Worm (Caenorhabditis elegans) whole organism, L4 larva: Measurements from ENCODE around the gene oac-57.

Experiments
- D1046.2 ChIP-seq: fragments of 200-800 bp; sonication (Bioruptor generic); IDR thresholded peaks from 2 replicates; pipeline ENCODE4 v1.3.6; 2022; ENCODE audit warnings: missing genetic modification characterization, missing compliant biosample characterization
- F10B5.3 ChIP-seq: sonication (generic microtip); optimal IDR thresholded peaks from 2 replicates; lab custom pipeline; 2016; ENCODE audit warnings: mild to moderate bottlenecking, missing genetic modification characterization, missing compliant biosample characterization
- Y48G9A.11 ChIP-seq: fragments of 200-800 bp; sonication (Bioruptor generic); IDR thresholded peaks from 2 replicates; pipeline ENCODE4 v1.3.6; 2022; ENCODE audit warnings: missing genetic modification reagents, missing genetic modification characterization, missing compliant biosample characterization
- Y5F2A.4 ChIP-seq: fragments of 200-800 bp; sonication (Bioruptor generic); optimal IDR thresholded peaks from 2 replicates; lab custom pipeline; 2018; ENCODE audit warnings: mild to moderate bottlenecking, missing genetic modification characterization, missing compliant biosample characterization
- Y75B8A.6 ChIP-seq: fragments of 200-800 bp; sonication (Bioruptor generic); IDR thresholded peaks from 2 replicates; pipeline ENCODE4 v1.3.6; 2022; ENCODE audit warnings: missing genetic modification reagents, missing genetic modification characterization, missing compliant biosample characterization
- ZK337.2 ChIP-seq: fragments of 200-800 bp; sonication (Bioruptor generic); IDR thresholded peaks from 2 replicates; pipeline ENCODE4 v1.3.6; 2022; ENCODE audit warnings: missing genetic modification reagents, missing genetic modification characterization, missing compliant biosample characterization
- aly-2 ChIP-seq: sonication (generic microtip); optimal IDR thresholded peaks from 2 replicates; lab custom pipeline; 2018; ENCODE audit warnings: missing biosample characterization, missing genetic modification characterization
- arid-1 ChIP-seq: fragments of 200-800 bp; sonication (Bioruptor generic); conservative IDR thresholded peaks from 2 replicates; pipeline ENCODE4 v1.3.6; 2022; ENCODE audit warnings: missing genetic modification reagents, missing genetic modification characterization, missing compliant biosample characterization
- ceh-20 ChIP-seq: fragments of 200-800 bp; sonication (Bioruptor generic); IDR thresholded peaks from 2 replicates; pipeline ENCODE4 v1.3.6; 2022; ENCODE audit warnings: missing genetic modification reagents, missing genetic modification characterization, missing compliant biosample characterization
- ceh-82 ChIP-seq: sonication (generic microtip); optimal IDR thresholded peaks from 2 replicates; lab custom pipeline; 2017; ENCODE audit warnings: missing biosample characterization, missing genetic modification characterization
- daf-19 ChIP-seq: fragments of 200-800 bp; sonication (Bioruptor generic); conservative IDR thresholded peaks from 2 replicates; pipeline ENCODE4 v1.3.6; 2022; ENCODE audit warnings: missing genetic modification characterization, missing compliant biosample characterization
- dmd-9 ChIP-seq: fragments of 200-800 bp; sonication (Bioruptor generic); IDR thresholded peaks from 2 replicates; pipeline ENCODE4 v1.3.6; 2022; ENCODE audit warnings: missing genetic modification reagents, missing genetic modification characterization, missing compliant biosample characterization
- dpl-1 ChIP-seq: fragments of 150-350 bp; optimal IDR thresholded peaks from 2 replicates; lab custom pipeline; 2014; ENCODE audit warnings: missing biosample characterization, missing genetic modification reagents, missing genetic modification characterization
- duxl-1 ChIP-seq: sonication (generic microtip); optimal IDR thresholded peaks from 2 replicates; lab custom pipeline; 2016; ENCODE audit warnings: mild to moderate bottlenecking, missing genetic modification characterization, moderate library complexity, missing compliant biosample characterization; ENCODE audit not compliant: poor library complexity
- dve-1 ChIP-seq: sonication (generic microtip); optimal IDR thresholded peaks from 2 replicates; lab custom pipeline; 2017; ENCODE audit warnings: antibody characterized with exemption, mild to moderate bottlenecking, missing genetic modification characterization, missing compliant biosample characterization; ENCODE audit not compliant: insufficient read depth
- egl-27 ChIP-seq: sonication (generic microtip); optimal IDR thresholded peaks from 3 replicates; lab custom pipeline; 2017; ENCODE audit warnings: missing biosample characterization, missing genetic modification reagents, missing genetic modification characterization
- egl-43 ChIP-seq: fragments of 200-800 bp; sonication (Bioruptor generic); IDR thresholded peaks from 2 replicates; pipeline ENCODE4 v1.3.6; 2022; ENCODE audit warnings: missing genetic modification reagents, missing genetic modification characterization, missing compliant biosample characterization
- fkh-10 ChIP-seq: fragments of 150-350 bp; optimal IDR thresholded peaks from 2 replicates; lab custom pipeline; 2014; ENCODE audit warnings: missing biosample characterization, missing genetic modification reagents, missing genetic modification characterization
- fos-1 ChIP-seq: fragments of 150-350 bp; optimal IDR thresholded peaks from 2 replicates; lab custom pipeline; 2014; ENCODE audit warnings: missing biosample characterization, missing genetic modification characterization
- hif-1 ChIP-seq, 2 experiments: sonication (generic microtip); optimal IDR thresholded peaks; 2 replicates each; lab custom pipeline; 2016 to 2017; ENCODE audit warnings: missing compliant biosample characterization in 2 of 2, missing genetic modification characterization in 2 of 2, missing genetic modification reagents in 2 of 2, missing genotype in 2 of 2, mild to moderate bottlenecking in 1 of 2
- hlh-11 ChIP-seq: fragments of 200-800 bp; sonication (Bioruptor generic); optimal IDR thresholded peaks from 2 replicates; lab custom pipeline; 2018; ENCODE audit warnings: mild to moderate bottlenecking, missing genetic modification characterization, missing compliant biosample characterization
- lim-7 ChIP-seq: fragments of 200-800 bp; sonication (Bioruptor generic); IDR thresholded peaks from 2 replicates; pipeline ENCODE4 v1.3.6; 2022; ENCODE audit warnings: missing genetic modification characterization, missing compliant biosample characterization
- lin-1 ChIP-seq: fragments of 200-800 bp; sonication (Bioruptor generic); IDR thresholded peaks from 2 replicates; pipeline ENCODE4 v1.3.6; 2022; ENCODE audit warnings: missing genetic modification reagents, missing genetic modification characterization, missing compliant biosample characterization
- lin-15B ChIP-seq: fragments of 150-350 bp; sonication (generic microtip); optimal IDR thresholded peaks from 3 replicates; lab custom pipeline; 2014; ENCODE audit warnings: missing biosample characterization, missing genetic modification characterization
- lin-29 ChIP-seq: fragments of 200-800 bp; sonication (Bioruptor generic); IDR thresholded peaks from 2 replicates; pipeline ENCODE4 v1.3.6; 2022; ENCODE audit warnings: missing genetic modification reagents, missing genetic modification characterization, missing compliant biosample characterization
- lir-3 ChIP-seq: sonication (generic microtip); optimal IDR thresholded peaks from 2 replicates; lab custom pipeline; 2016; ENCODE audit warnings: mild to moderate bottlenecking, missing genetic modification characterization, missing compliant biosample characterization
- lsy-2 ChIP-seq, 2 experiments: fragments of 150-350 bp in 1 of 2; sonication (generic microtip) in 1 of 2; optimal IDR thresholded peaks; 2 replicates each; lab custom pipeline; 2014 to 2017; ENCODE audit warnings: missing biosample characterization in 2 of 2, missing genetic modification characterization in 2 of 2
- mdl-1 ChIP-seq, 2 experiments: fragments of 150-350 bp in 1 of 2; sonication (generic microtip) in 1 of 2; optimal IDR thresholded peaks; 2 replicates each; lab custom pipeline; 2014 to 2017; ENCODE audit warnings: missing biosample characterization in 2 of 2, missing genetic modification characterization in 2 of 2
- mdt-29 ChIP-seq: fragments of 200-800 bp; sonication (Bioruptor generic); IDR thresholded peaks from 2 replicates; pipeline ENCODE4 v1.3.6; 2022; ENCODE audit warnings: missing genetic modification reagents, missing genetic modification characterization, missing compliant biosample characterization
- mep-1 ChIP-seq: fragments of 150-350 bp; sonication (generic microtip); optimal IDR thresholded peaks from 3 replicates; lab custom pipeline; 2014; ENCODE audit warnings: missing biosample characterization, missing genetic modification characterization
- mes-2 ChIP-seq: sonication (generic microtip); optimal IDR thresholded peaks from 2 replicates; lab custom pipeline; 2016; ENCODE audit warnings: missing genotype, mild to moderate bottlenecking, missing genetic modification characterization, missing compliant biosample characterization; ENCODE audit not compliant: poor library complexity, severe bottlenecking
- nhr-102 ChIP-seq: sonication (generic microtip); optimal IDR thresholded peaks from 2 replicates; lab custom pipeline; 2016; ENCODE audit warnings: mild to moderate bottlenecking, missing genetic modification characterization, moderate library complexity, missing compliant biosample characterization
- nhr-237 ChIP-seq: sonication (generic microtip); optimal IDR thresholded peaks from 2 replicates; lab custom pipeline; 2017; ENCODE audit warnings: missing biosample characterization, missing genetic modification characterization
- nhr-25 ChIP-seq: sonication (generic microtip); optimal IDR thresholded peaks from 2 replicates; lab custom pipeline; 2017; ENCODE audit warnings: missing genetic modification characterization, mild to moderate bottlenecking, missing compliant biosample characterization, antibody characterized with exemption, moderate library complexity, borderline replicate concordance; ENCODE audit not compliant: insufficient read depth
- nhr-42 ChIP-seq: fragments of 200-800 bp; sonication (Bioruptor generic); IDR thresholded peaks from 2 replicates; pipeline ENCODE4 v1.3.6; 2022; ENCODE audit warnings: missing genetic modification characterization, missing compliant biosample characterization
- nhr-6 ChIP-seq: fragments of 150-350 bp; optimal IDR thresholded peaks from 2 replicates; lab custom pipeline; 2014; ENCODE audit warnings: missing biosample characterization, missing genetic modification characterization
- nhr-76 ChIP-seq: fragments of 150-350 bp; optimal IDR thresholded peaks from 2 replicates; lab custom pipeline; 2014; ENCODE audit warnings: missing biosample characterization, missing genetic modification characterization
- nhr-77 ChIP-seq: fragments of 150-350 bp; optimal IDR thresholded peaks from 2 replicates; lab custom pipeline; 2014; ENCODE audit warnings: missing biosample characterization, missing genetic modification characterization
- pha-4 ChIP-seq, 2 experiments: fragments of 150-350 bp in 1 of 2; fragments of 200-800 bp in 1 of 2; sonication (Bioruptor generic) in 1 of 2; IDR thresholded peaks in 1 of 2; optimal IDR thresholded peaks in 1 of 2; 2 replicates each; pipeline versions ENCODE4 v1.3.6 to Lab custom; 2014 to 2022; ENCODE audit warnings: missing genetic modification characterization in 2 of 2, missing genetic modification reagents in 2 of 2, missing biosample characterization in 1 of 2, missing compliant biosample characterization in 1 of 2
- pqm-1 ChIP-seq: sonication (generic microtip); optimal IDR thresholded peaks from 2 replicates; lab custom pipeline; 2017; ENCODE audit warnings: missing biosample characterization, missing genetic modification characterization
- set-16 ChIP-seq: fragments of 200-800 bp; sonication (Bioruptor generic); IDR thresholded peaks from 2 replicates; pipeline ENCODE4 v1.3.6; 2022; ENCODE audit warnings: missing genetic modification reagents, missing genetic modification characterization, missing compliant biosample characterization
- spr-3 ChIP-seq: fragments of 200-800 bp; sonication (Bioruptor generic); optimal IDR thresholded peaks from 2 replicates; lab custom pipeline; 2018; ENCODE audit warnings: mild to moderate bottlenecking, missing genetic modification characterization, missing compliant biosample characterization
- unc-130 ChIP-seq: sonication (generic microtip); optimal IDR thresholded peaks from 2 replicates; lab custom pipeline; 2016; ENCODE audit warnings: missing genetic modification reagents, missing genetic modification characterization, missing compliant biosample characterization
- unc-39 ChIP-seq: sonication (generic microtip); optimal IDR thresholded peaks from 2 replicates; lab custom pipeline; 2017; ENCODE audit warnings: missing biosample characterization, missing genetic modification characterization
- unc-62 ChIP-seq, 3 experiments: fragments of 150-350 bp in 1 of 3; sonication (generic microtip); optimal IDR thresholded peaks in 2 of 3; peaks in 1 of 3; 1 replicate in 1 of 3; 2 replicates in 2 of 3; lab custom pipeline; 2014 to 2017; ENCODE audit warnings: missing biosample characterization in 3 of 3, missing genetic modification characterization in 3 of 3, missing genetic modification reagents in 3 of 3, missing genotype in 1 of 3
- zag-1 ChIP-seq: fragments of 150-350 bp; optimal IDR thresholded peaks from 2 replicates; lab custom pipeline; 2014; ENCODE audit warnings: missing biosample characterization, missing genetic modification characterization
- zfp-2 ChIP-seq: sonication (generic microtip); optimal IDR thresholded peaks from 2 replicates; lab custom pipeline; 2016; ENCODE audit warnings: mild to moderate bottlenecking, missing genetic modification characterization, missing compliant biosample characterization
- zfp-3 ChIP-seq: fragments of 200-800 bp; sonication (Bioruptor generic); conservative IDR thresholded peaks from 2 replicates; pipeline ENCODE4 v1.3.6; 2022; ENCODE audit warnings: missing genetic modification reagents, missing genetic modification characterization, missing compliant biosample characterization
- zip-2 ChIP-seq: fragments of 150-350 bp; optimal IDR thresholded peaks from 2 replicates; lab custom pipeline; 2014; ENCODE audit warnings: missing biosample characterization, missing genetic modification characterization

The oac-57 gene

DNA sequence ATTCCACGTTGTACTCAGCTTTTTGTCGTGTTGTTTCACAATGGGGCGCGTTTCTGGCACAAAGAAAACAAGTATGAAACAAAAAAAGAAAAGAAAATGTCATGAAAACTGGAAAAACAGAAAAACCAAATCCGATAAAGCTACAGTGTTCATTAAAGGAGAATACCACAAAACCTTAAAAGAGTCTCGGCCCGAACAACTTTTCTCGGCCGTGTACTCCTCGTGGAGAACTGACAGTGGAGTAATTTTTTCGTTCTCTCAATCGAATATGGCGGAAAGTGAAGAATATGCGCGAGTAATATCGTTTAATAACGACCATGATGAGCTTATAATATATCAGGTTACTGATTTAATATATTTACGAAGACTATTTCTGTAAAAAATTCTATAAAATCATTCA, 29.1 kb downstream of the oac-57 start, which contains the start of the genes tag-335 and vkmt-1:
TSS of gene tag-335 (minus strand) at position 88 of the 400 bp plus-strand sequence.
TSS of gene vkmt-1 (plus strand) at position 219 of the 400 bp plus-strand sequence.
- TF ChIP-seq lin-1 (GFP tag; lab: Robert Waterston, UW), result no peak
- TF ChIP-seq pqm-1 (tag; lab: Kevin White, UChicago), result no peak
- no peak for TF ChIP-seq unc-39 (tag; lab: Kevin White, UChicago)
- TF ChIP-seq fkh-10 (GFP tag; lab: Kevin White, UChicago), result no peak
- no peak for TF ChIP-seq nhr-25
- no peak for TF ChIP-seq ceh-82 (tag; lab: Kevin White, UChicago)
- TF ChIP-seq nhr-102 (tag; lab: Kevin White, UChicago), result no peak
- TF ChIP-seq ceh-20, result no peak
- no peak for TF ChIP-seq lir-3 (tag; lab: Kevin White, UChicago)
- TF ChIP-seq lsy-2 (tag; optimal IDR thresholded peaks at IDR 0.05; lab: Kevin White, UChicago), result peak in 1 of 2 experiments; percentile 72
- TF ChIP-seq nhr-6 (tag; lab: Kevin White, UChicago), result peak; percentile 20
- no peak for TF ChIP-seq egl-43 (GFP tag; lab: Robert Waterston, UW)
- no peak for TF ChIP-seq zag-1 (tag; lab: Kevin White, UChicago)
- TF ChIP-seq unc-62 (GFP tag; optimal IDR thresholded peaks at IDR 0.05 in 1 of 2; lab: Kevin White, UChicago), result peak in 1 of 2 experiments; percentile 84
- no peak for TF ChIP-seq unc-62 (tag; optimal IDR thresholded peaks at IDR 0.05; lab: Kevin White, UChicago)
- TF ChIP-seq nhr-237 (tag; lab: Kevin White, UChicago), result no peak
- TF ChIP-seq spr-3, result no peak
- no peak for TF ChIP-seq zfp-2 (tag; lab: Kevin White, UChicago)
- no peak for TF ChIP-seq mep-1 (tag; lab: Kevin White, UChicago)
- TF ChIP-seq hif-1 (tag; optimal IDR thresholded peaks at IDR 0.05; lab: Kevin White, UChicago), result peak in 1 of 2 experiments; percentile 11
- TF ChIP-seq dpl-1 (GFP tag; lab: Kevin White, UChicago), result no peak
- TF ChIP-seq hlh-11 (tag; lab: Kevin White, UChicago), result no peak
- no peak for TF ChIP-seq daf-19 (GFP tag; lab: Robert Waterston, UW)
- no peak for TF ChIP-seq mdt-29 (GFP tag; lab: Robert Waterston, UW)
- no peak for TF ChIP-seq zfp-3 (GFP tag; lab: Robert Waterston, UW)
- TF ChIP-seq nhr-77 (tag; lab: Kevin White, UChicago), result no peak
- TF ChIP-seq nhr-42 (GFP tag; lab: Robert Waterston, UW), result no peak
- TF ChIP-seq zip-2 (tag; lab: Kevin White, UChicago), result no peak
- TF ChIP-seq Y75B8A.6 (GFP tag; lab: Robert Waterston, UW), result no peak
- no peak for TF ChIP-seq D1046.2 (GFP tag; lab: Robert Waterston, UW)
- TF ChIP-seq duxl-1 (tag; lab: Kevin White, UChicago), result no peak
- TF ChIP-seq arid-1 (GFP tag; lab: Robert Waterston, UW), result no peak
- no peak for TF ChIP-seq aly-2
- TF ChIP-seq mes-2 (tag; lab: Kevin White, UChicago), result peak; percentile 88
- no peak for TF ChIP-seq mdl-1 (tag; optimal IDR thresholded peaks at IDR 0.05; lab: Kevin White, UChicago)
- TF ChIP-seq set-16 (GFP tag; lab: Robert Waterston, UW), result no peak
- TF ChIP-seq dve-1, result no peak
- peak; percentile 50 for TF ChIP-seq unc-130 (GFP tag; lab: Kevin White, UChicago)
- no peak for TF ChIP-seq Y48G9A.11 (GFP tag; lab: Robert Waterston, UW)

DNA sequence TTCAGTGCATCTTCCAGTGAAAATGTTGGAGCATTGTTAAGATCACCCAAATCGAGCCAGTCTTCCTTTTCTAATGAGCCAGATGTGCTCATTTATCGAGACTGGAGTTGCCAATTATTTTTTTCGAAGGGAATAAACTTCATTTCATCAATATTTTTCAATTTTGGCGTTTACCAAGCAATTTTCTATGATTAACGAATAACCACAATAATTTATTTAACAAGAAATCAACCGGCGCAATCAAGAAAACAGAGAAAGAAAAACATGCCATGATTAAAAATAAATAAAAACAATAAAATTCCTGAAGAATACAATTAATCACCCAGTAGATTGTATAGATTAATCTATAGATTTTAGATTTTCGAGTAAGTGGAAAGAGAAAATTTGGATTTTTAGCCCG, 31.7 kb downstream of the oac-57 start, which contains the start of gene vps-8:
TSS of gene vps-8 (minus strand) at position 101 of the 400 bp plus-strand sequence.
- TF ChIP-seq lim-7 (no peak), fos-1 (tag; lab: Kevin White, UChicago) (no peak), dmd-9 (GFP tag; lab: Robert Waterston, UW) (no peak), daf-19 (GFP tag; lab: Robert Waterston, UW) (no peak), pha-4 (GFP tag; IDR thresholded peaks at IDR 0.05; lab: Robert Waterston, UW) (no peak), pha-4 (tag; optimal IDR thresholded peaks at IDR 0.05; lab: Kevin White, UChicago) (no peak), ZK337.2 (no peak), lin-15B (no peak), mdl-1 (tag; optimal IDR thresholded peaks at IDR 0.05; lab: Kevin White, UChicago) (no peak), egl-43 (GFP tag; lab: Robert Waterston, UW) (no peak), nhr-42 (GFP tag; lab: Robert Waterston, UW) (no peak), lin-29 (GFP tag; lab: Robert Waterston, UW) (no peak), egl-27 (tag; lab: Kevin White, UChicago) (no peak), Y5F2A.4 (no peak), aly-2 (no peak), nhr-76 (tag; lab: Kevin White, UChicago) (no peak), F10B5.3 (tag; lab: Kevin White, UChicago) (no peak), nhr-77 (tag; lab: Kevin White, UChicago) (no peak)
